Fruit fly (Drosophila melanogaster): Measurements from ENCODE around the gene CG13078.

Gene CG13078

DNA sequence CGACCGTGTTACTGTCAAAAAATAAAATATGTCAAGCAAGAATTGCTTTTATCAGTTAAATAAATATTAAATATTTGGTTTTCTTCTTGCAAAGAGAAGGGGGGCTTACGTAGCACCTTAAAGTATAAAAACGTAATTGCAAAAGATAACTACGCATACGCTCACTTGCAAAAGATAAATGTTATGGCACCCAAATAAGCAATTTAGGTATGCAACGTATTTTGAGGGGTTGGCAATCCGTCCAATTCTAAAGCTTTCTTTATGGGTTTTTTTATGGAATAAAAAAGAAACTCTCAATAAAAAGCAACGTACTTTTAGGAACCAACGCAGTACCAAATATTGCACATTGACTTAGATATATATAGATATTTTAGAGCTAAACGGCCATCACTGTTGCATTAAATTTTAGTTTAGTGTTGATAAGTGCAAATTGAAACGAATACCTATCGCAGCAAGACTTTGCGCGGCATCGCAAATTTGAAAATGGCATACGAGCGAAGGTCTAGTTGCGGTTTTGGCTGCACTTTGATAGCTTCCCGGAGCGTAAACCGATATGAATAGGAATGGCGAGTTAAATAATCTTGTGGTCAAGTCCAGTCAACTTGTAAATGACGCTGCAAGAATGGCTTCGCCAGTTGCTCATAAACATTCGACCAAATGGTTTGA lies 1.6 kb downstream of the CG13078 start, which contains the start of gene CG13077 (continued):
- TF ChIP-seq CG14860 (GFP tag; IDR thresholded peaks at IDR 0.05; ENCODE audit: partially characterized antibody) (0 out of 3 replicates have a peak, but pooled peaks have one; percentile 46), NC2α (GFP tag; optimal IDR thresholded peaks at IDR 0.05) (no peak), TFAM (GFP tag; optimal IDR thresholded peaks at IDR 0.05) (no peak), Sry-δ (GFP tag; optimal IDR thresholded peaks at IDR 0.05) (no peak), CG8290 (GFP tag; optimal IDR thresholded peaks at IDR 0.05) (peak; percentile 37), CG8290 (tag; optimal IDR thresholded peaks at IDR 0.05) (peak in 1 of 2 experiments; percentile 6), z (GFP tag; IDR thresholded peaks at IDR 0.05) (no peak), CG13123 (GFP tag; optimal IDR thresholded peaks at IDR 0.05) (no peak), pzg (GFP tag; optimal IDR thresholded peaks at IDR 0.05) (peak; percentile 9), CG2202 (tag; optimal IDR thresholded peaks at IDR 0.05) (no peak), unpg (GFP tag; optimal IDR thresholded peaks at IDR 0.05) (no peak), Camta (GFP tag; optimal IDR thresholded peaks at IDR 0.05) (no peak), Nf-YB (GFP tag; optimal IDR thresholded peaks at IDR 0.05) (no peak), CTCF (GFP tag; optimal IDR thresholded peaks at IDR 0.05) (no peak), CG8944 (GFP tag; optimal IDR thresholded peaks at IDR 0.05) (no peak), Max (GFP tag; optimal IDR thresholded peaks at IDR 0.05) (no peak), sisA (GFP tag; IDR thresholded peaks at IDR 0.05) (no peak), CG18764 (GFP tag; optimal IDR thresholded peaks at IDR 0.05) (no peak), CG4730 (GFP tag; IDR thresholded peaks at IDR 0.05) (no peak), esg (GFP tag; conservative IDR thresholded peaks at IDR 0.05) (no peak), sna (GFP tag; IDR thresholded peaks at IDR 0.05; ENCODE audit: partially characterized antibody) (peak; percentile 47; the same call in 1 of the 2 replicates), CG18011 (GFP tag; optimal IDR thresholded peaks at IDR 0.05) (peak; percentile 95), CG8359 (GFP tag; optimal IDR thresholded peaks at IDR 0.05; ENCODE audit: borderline replicate concordance) (no peak), GATAe (GFP tag; conservative IDR thresholded peaks at IDR 0.05) (no peak)

DNA sequence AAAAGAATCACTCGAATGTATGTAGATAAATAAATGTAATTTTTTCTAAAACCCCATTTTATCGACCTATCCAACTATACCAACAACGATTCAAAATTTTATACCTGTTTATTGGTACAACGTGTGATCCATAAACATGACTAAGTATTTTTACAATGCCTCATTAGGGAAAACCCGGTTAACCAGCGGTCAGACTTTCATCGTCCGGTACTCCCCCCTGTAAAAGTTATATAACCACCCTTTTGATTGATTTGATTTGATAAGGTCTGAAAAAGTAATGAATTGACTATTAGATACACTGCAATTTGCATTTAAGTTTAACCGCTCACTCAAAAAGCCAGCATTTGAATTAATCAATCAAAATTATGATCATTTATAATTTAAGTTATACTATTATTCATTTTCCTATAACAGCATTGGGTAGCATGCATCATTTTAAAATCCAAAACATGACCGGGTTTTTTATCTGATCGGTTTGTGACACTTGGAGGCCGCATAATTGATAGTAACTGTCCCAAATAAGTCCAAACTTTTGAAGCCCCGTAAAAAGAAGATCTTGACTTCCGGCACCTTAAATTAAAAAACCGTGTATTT lies 3.7 kb downstream of the CG13078 start:
- TF ChIP-seq CG4820 (GFP tag; optimal IDR thresholded peaks at IDR 0.05), result no peak
- no peak for TF ChIP-seq da (GFP tag; optimal IDR thresholded peaks at IDR 0.05)
- TF ChIP-seq lab (GFP tag; optimal IDR thresholded peaks at IDR 0.05), result peak; percentile 69
- TF ChIP-seq Pdp1 (GFP tag; optimal IDR thresholded peaks at IDR 0.05), result peak in 1 of 2 experiments; percentile 93
- TF ChIP-seq scrt (GFP tag; optimal IDR thresholded peaks at IDR 0.05), result no peak
- TF ChIP-seq sens (GFP tag), result peak; percentile 16
- TF ChIP-seq D19A (tag; optimal IDR thresholded peaks at IDR 0.05), result peak; percentile 63
- no peak for TF ChIP-seq CG6765 (GFP tag; optimal IDR thresholded peaks at IDR 0.05)
- no peak for TF ChIP-seq CG10321 (GFP tag; IDR thresholded peaks at IDR 0.05)

DNA sequence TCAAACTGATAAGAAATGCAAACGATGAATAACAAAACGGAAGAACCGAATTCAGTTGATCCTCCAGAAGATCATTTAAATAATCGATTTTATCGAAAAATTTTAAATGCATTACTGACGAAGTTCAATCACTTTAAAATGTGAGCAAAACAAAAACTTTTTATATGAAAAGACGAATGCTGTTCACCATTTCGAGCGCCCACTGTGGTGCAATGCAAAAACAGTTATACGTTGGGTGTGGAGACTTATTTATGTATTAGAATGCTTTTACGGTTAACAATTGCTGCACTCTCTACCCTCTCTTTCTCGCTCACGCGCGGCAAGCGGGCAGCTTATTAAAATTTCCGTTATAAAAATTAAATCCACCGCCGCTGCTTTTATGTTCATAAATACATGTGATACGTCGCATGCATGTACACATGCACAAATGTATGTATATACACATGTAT lies 7.1 kb downstream of the CG13078 start:
- TF ChIP-seq emc (GFP tag; optimal IDR thresholded peaks at IDR 0.05) (no peak), Dfd (GFP tag; optimal IDR thresholded peaks at IDR 0.05) (no peak), CG15696 (tag; optimal IDR thresholded peaks at IDR 0.05) (no peak), cwo (GFP tag; optimal IDR thresholded peaks at IDR 0.05) (no peak), CG17359 (tag; optimal IDR thresholded peaks at IDR 0.05) (peak; percentile 22), CG2202 (tag; optimal IDR thresholded peaks at IDR 0.05) (no peak), hkb (optimal IDR thresholded peaks at IDR 0.05) (no peak), hkb (GFP tag; IDR thresholded peaks at IDR 0.05) (0 out of 2 replicates have a peak, but pooled peaks have one; percentile 10), row (GFP tag; IDR thresholded peaks at IDR 0.05) (0 out of 3 replicates have a peak, but pooled peaks have one; percentile 12), CG7357 (GFP tag; IDR thresholded peaks at IDR 0.05) (no peak), CG10209 (GFP tag; optimal IDR thresholded peaks at IDR 0.05) (no peak), sens (GFP tag) (peak; percentile 46), CG32767 (GFP tag; IDR thresholded peaks at IDR 0.05) (no peak), kni (GFP tag; optimal IDR thresholded peaks at IDR 0.05) (peak; percentile 36), CG9932 (GFP tag; IDR thresholded peaks at IDR 0.05) (no peak), vvl (GFP tag; IDR thresholded peaks at IDR 0.05) (peak; percentile 27; the same call in 1 of the 2 replicates), lilli (GFP tag; optimal IDR thresholded peaks at IDR 0.05) (peak; percentile 6), slou (GFP tag; optimal IDR thresholded peaks at IDR 0.05) (no peak)
